Fruit fly (Drosophila melanogaster) whole organism, embryonic: ENCODE measurements around the gene CG11000.
A peak's percentile ranks its signal among the peaks of the same experiment; 100 is the strongest.

Source experiments
- Abd-B ChIP-seq: fragments of 200-800 bp; sonication (Bioruptor generic); optimal IDR thresholded peaks from 2 replicates; lab custom pipeline; 2018; ENCODE audit warnings: missing biosample characterization, mild to moderate bottlenecking, missing genetic modification characterization, moderate library complexity
- Bdp1 ChIP-seq: fragments of 200-800 bp; sonication (Bioruptor generic); optimal IDR thresholded peaks from 3 replicates; lab custom pipeline; 2016; ENCODE audit warnings: missing biosample characterization, missing genetic modification characterization
- CG10274 ChIP-seq: fragments of 200-800 bp; sonication (Bioruptor generic); optimal IDR thresholded peaks from 3 replicates; lab custom pipeline; 2017; ENCODE audit warnings: missing biosample characterization, mild to moderate bottlenecking, missing genetic modification characterization
- CG11504 ChIP-seq: fragments of 200-800 bp; sonication (Bioruptor generic); optimal IDR thresholded peaks from 3 replicates; lab custom pipeline; 2019; ENCODE audit warnings: missing biosample characterization, mild to moderate bottlenecking, missing genetic modification characterization, moderate library complexity
- CG11560 ChIP-seq: fragments of 200-800 bp; sonication (Bioruptor generic); IDR thresholded peaks from 3 replicates; pipeline ENCODE4 v1.3.6; 2022; ENCODE audit warnings: missing biosample characterization, missing genetic modification characterization
- CG12155 ChIP-seq: fragments of 200-800 bp; sonication (Bioruptor generic); optimal IDR thresholded peaks from 3 replicates; lab custom pipeline; 2016; ENCODE audit warnings: missing biosample characterization, missing genetic modification characterization
- CG17568 ChIP-seq: fragments of 200-800 bp; sonication (Bioruptor generic); optimal IDR thresholded peaks from 2 replicates; lab custom pipeline; 2018; ENCODE audit warnings: missing biosample characterization, mild to moderate bottlenecking, missing genetic modification characterization, moderate library complexity
- CG17802 ChIP-seq: fragments of 200-800 bp; sonication (Bioruptor generic); optimal IDR thresholded peaks from 2 replicates; lab custom pipeline; 2018; ENCODE audit warnings: missing biosample characterization, mild to moderate bottlenecking, missing genetic modification characterization, moderate library complexity
- CG2120 ChIP-seq: fragments of 200-800 bp; sonication (Bioruptor generic); optimal IDR thresholded peaks from 3 replicates; lab custom pipeline; 2016; ENCODE audit warnings: missing biosample characterization, missing genetic modification characterization
- CG31224 ChIP-seq: fragments of 200-800 bp; sonication (Bioruptor generic); IDR thresholded peaks from 2 replicates; pipeline ENCODE4 v1.3.6; 2022; ENCODE audit warnings: missing biosample characterization, missing genetic modification characterization
- CG31388 ChIP-seq: fragments of 200-800 bp; sonication (Bioruptor generic); optimal IDR thresholded peaks from 2 replicates; lab custom pipeline; 2016; ENCODE audit warnings: missing biosample characterization, missing genetic modification characterization
- CG32767 ChIP-seq: fragments of 200-800 bp; sonication (Bioruptor generic); IDR thresholded peaks from 2 replicates; pipeline ENCODE4 v1.3.6; 2022; ENCODE audit warnings: missing biosample characterization, missing genetic modification characterization
- CG4404 ChIP-seq: fragments of 200-800 bp; sonication (Bioruptor generic); IDR thresholded peaks from 2 replicates; pipeline ENCODE4 v1.3.6; 2022; ENCODE audit warnings: missing biosample characterization, missing genetic modification characterization
- CG7372 ChIP-seq: fragments of 200-800 bp; sonication (Bioruptor generic); IDR thresholded peaks from 2 replicates; pipeline ENCODE4 v1.3.6; 2022; ENCODE audit warnings: missing biosample characterization, missing genetic modification characterization
- CG7556 ChIP-seq: fragments of 200-800 bp; sonication (Bioruptor generic); optimal IDR thresholded peaks from 2 replicates; lab custom pipeline; 2017; ENCODE audit warnings: missing biosample characterization, mild to moderate bottlenecking, missing genetic modification characterization
- CG7839 ChIP-seq: fragments of 200-800 bp; sonication (Bioruptor generic); optimal IDR thresholded peaks from 3 replicates; lab custom pipeline; 2018; ENCODE audit warnings: missing biosample characterization, mild to moderate bottlenecking, missing genetic modification characterization, moderate library complexity
- CG8281 ChIP-seq: fragments of 200-800 bp; sonication (Bioruptor generic); optimal IDR thresholded peaks from 2 replicates; lab custom pipeline; 2018; ENCODE audit warnings: missing biosample characterization, mild to moderate bottlenecking, missing genetic modification characterization, moderate library complexity
- CG8290 ChIP-seq, 3 experiments: fragments of 200-800 bp; sonication (Bioruptor generic); optimal IDR thresholded peaks; 2 replicates each; lab custom pipeline; 2016 to 2019; ENCODE audit warnings: missing biosample characterization in 3 of 3, missing genetic modification characterization in 3 of 3, mild to moderate bottlenecking in 2 of 3, moderate library complexity in 1 of 3
- Chrac-16 ChIP-seq: fragments of 200-800 bp; sonication (Bioruptor generic); optimal IDR thresholded peaks from 3 replicates; lab custom pipeline; 2016; ENCODE audit warnings: missing biosample characterization, missing genetic modification characterization
- Deaf1 ChIP-seq: fragments of 200-800 bp; optimal IDR thresholded peaks from 3 replicates; lab custom pipeline; 2019; ENCODE audit warnings: missing biosample characterization, mild to moderate bottlenecking, missing genetic modification characterization, moderate library complexity
- Dp ChIP-seq: fragments of 200-800 bp; sonication (Bioruptor generic); optimal IDR thresholded peaks from 2 replicates; lab custom pipeline; 2018; ENCODE audit warnings: missing biosample characterization, mild to moderate bottlenecking, missing genetic modification characterization, moderate library complexity
- HLH4C ChIP-seq: fragments of 200-800 bp; sonication (Bioruptor generic); IDR thresholded peaks from 3 replicates; pipeline ENCODE4 v1.3.6; 2022; ENCODE audit warnings: missing biosample characterization, missing genetic modification characterization; ENCODE audit not compliant: partially characterized antibody
- Hr78 ChIP-seq, 2 experiments: fragments of 200-800 bp in 1 of 2; fragments of >200 bp in 1 of 2; sonication (Bioruptor generic) in 1 of 2; optimal IDR thresholded peaks; 2 replicates each; lab custom pipeline; 2017 to 2019; ENCODE audit warnings: missing biosample characterization in 2 of 2, missing genetic modification characterization in 2 of 2, mild to moderate bottlenecking in 1 of 2, moderate library complexity in 1 of 2
- MBD-R2 ChIP-seq: fragments of 200-800 bp; sonication (Bioruptor generic); IDR thresholded peaks from 2 replicates; pipeline ENCODE4 v1.3.6; 2022; ENCODE audit warnings: missing biosample characterization, missing genetic modification characterization
- Max ChIP-seq: fragments of 200-800 bp; sonication (Bioruptor generic); optimal IDR thresholded peaks from 2 replicates; lab custom pipeline; 2016; ENCODE audit warnings: missing biosample characterization, mild to moderate bottlenecking, missing genetic modification characterization
- Myb ChIP-seq: fragments of 200-800 bp; sonication (Bioruptor generic); optimal IDR thresholded peaks from 2 replicates; lab custom pipeline; 2016; ENCODE audit warnings: missing biosample characterization, missing genetic modification characterization
- Nf-YC ChIP-seq: fragments of 200-800 bp; optimal IDR thresholded peaks from 3 replicates; lab custom pipeline; 2019; ENCODE audit warnings: missing biosample characterization, mild to moderate bottlenecking, missing genetic modification characterization, moderate library complexity
- Six4 ChIP-seq: fragments of 200-800 bp; sonication (Bioruptor generic); optimal IDR thresholded peaks from 2 replicates; lab custom pipeline; 2016; ENCODE audit warnings: missing biosample characterization, missing genetic modification characterization
- Sox102F ChIP-seq: fragments of 200-800 bp; sonication (Bioruptor generic); optimal IDR thresholded peaks from 2 replicates; lab custom pipeline; 2018; ENCODE audit warnings: missing biosample characterization, mild to moderate bottlenecking, missing genetic modification characterization, moderate library complexity
- Spps ChIP-seq: fragments of 200-800 bp; sonication (Bioruptor generic); optimal IDR thresholded peaks from 2 replicates; lab custom pipeline; 2018; ENCODE audit warnings: missing biosample characterization, mild to moderate bottlenecking, missing genetic modification characterization
- Ssrp ChIP-seq: fragments of 200-800 bp; sonication (Bioruptor generic); optimal IDR thresholded peaks from 2 replicates; lab custom pipeline; 2018; ENCODE audit warnings: missing biosample characterization, mild to moderate bottlenecking, missing genetic modification characterization, moderate library complexity
- Stat92E ChIP-seq, 3 experiments: fragments of >200 bp in 2 of 3; fragments of 200-800 bp in 1 of 3; sonication (Bioruptor generic) in 1 of 3; optimal IDR thresholded peaks; 2 replicates each; lab custom pipeline; 2017 to 2019; ENCODE audit warnings: missing biosample characterization in 3 of 3, missing genetic modification characterization in 3 of 3, mild to moderate bottlenecking in 1 of 3, moderate library complexity in 1 of 3
- Vsx1 ChIP-seq: fragments of 200-800 bp; sonication (Bioruptor generic); optimal IDR thresholded peaks from 2 replicates; lab custom pipeline; 2017; ENCODE audit warnings: missing biosample characterization, mild to moderate bottlenecking, missing genetic modification characterization, missing genetic modification reagents
- al ChIP-seq: fragments of 200-800 bp; sonication (Bioruptor generic); IDR thresholded peaks from 2 replicates; pipeline ENCODE4 v1.3.6; 2022; ENCODE audit warnings: missing biosample characterization, missing genetic modification characterization
- ara ChIP-seq: fragments of 200-800 bp; sonication (Bioruptor generic); IDR thresholded peaks from 2 replicates; pipeline ENCODE4 v1.3.6; 2022; ENCODE audit warnings: missing biosample characterization, missing genetic modification characterization
- dan ChIP-seq: fragments of 200-800 bp; sonication (Bioruptor generic); IDR thresholded peaks from 2 replicates; pipeline ENCODE4 v1.3.6; 2022; ENCODE audit warnings: missing biosample characterization, missing genetic modification characterization
- dmrt11E ChIP-seq: fragments of 200-800 bp; sonication (Bioruptor generic); optimal IDR thresholded peaks from 3 replicates; lab custom pipeline; 2018; ENCODE audit warnings: missing biosample characterization, mild to moderate bottlenecking, missing genetic modification characterization, moderate library complexity
- gcm ChIP-seq: fragments of 200-800 bp; sonication (Bioruptor generic); optimal IDR thresholded peaks from 2 replicates; lab custom pipeline; 2019; ENCODE audit warnings: missing biosample characterization, mild to moderate bottlenecking, missing genetic modification characterization, moderate library complexity
- gt ChIP-seq: fragments of 200-800 bp; sonication (Bioruptor generic); IDR thresholded peaks from 2 replicates; pipeline ENCODE4 v1.3.6; 2022; ENCODE audit warnings: missing biosample characterization, missing genetic modification characterization
- her ChIP-seq: fragments of 200-800 bp; sonication (Bioruptor generic); optimal IDR thresholded peaks from 2 replicates; lab custom pipeline; 2016; ENCODE audit warnings: missing biosample characterization, missing genetic modification characterization
- insv ChIP-seq, 2 experiments: fragments of 200-800 bp; sonication (Bioruptor generic); optimal IDR thresholded peaks; 3 replicates each; lab custom pipeline; 2016 to 2018; ENCODE audit warnings: missing biosample characterization in 2 of 2, missing genetic modification characterization in 2 of 2
- lab ChIP-seq: fragments of 200-800 bp; sonication (Bioruptor generic); optimal IDR thresholded peaks from 3 replicates; lab custom pipeline; 2017; ENCODE audit warnings: missing biosample characterization, missing genetic modification characterization, mild to moderate bottlenecking, moderate library complexity, missing genetic modification reagents
- pho ChIP-seq: fragments of 200-800 bp; sonication (Bioruptor generic); optimal IDR thresholded peaks from 2 replicates; lab custom pipeline; 2016; ENCODE audit warnings: missing biosample characterization, missing genetic modification characterization
- pzg ChIP-seq: fragments of 200-800 bp; sonication (Bioruptor generic); optimal IDR thresholded peaks from 3 replicates; lab custom pipeline; 2018; ENCODE audit warnings: missing biosample characterization, mild to moderate bottlenecking, missing genetic modification characterization, moderate library complexity
- ranshi ChIP-seq: fragments of 200-800 bp; sonication (Bioruptor generic); IDR thresholded peaks from 2 replicates; pipeline ENCODE4 v1.3.6; 2022; ENCODE audit warnings: missing biosample characterization, missing genetic modification characterization
- sens ChIP-seq: fragments of 200-800 bp; sonication (Bioruptor generic); peaks from one replicate; lab custom pipeline; 2016; ENCODE audit warnings: missing biosample characterization, missing genetic modification characterization
- sob ChIP-seq: fragments of 200-800 bp; sonication (Bioruptor generic); IDR thresholded peaks from 2 replicates; pipeline ENCODE4 v1.3.6; 2022; ENCODE audit warnings: missing biosample characterization, missing genetic modification characterization
- sqz ChIP-seq: fragments of 200-800 bp; sonication (Bioruptor generic); optimal IDR thresholded peaks from 3 replicates; lab custom pipeline; 2018; ENCODE audit warnings: missing biosample characterization, mild to moderate bottlenecking, missing genetic modification characterization
- ttk ChIP-seq: fragments of 200-800 bp; sonication (Bioruptor generic); IDR thresholded peaks from 2 replicates; pipeline ENCODE4 v2.1.2; 2022; ENCODE audit warnings: missing biosample characterization, missing genetic modification characterization
- yki ChIP-seq: fragments of >200 bp; optimal IDR thresholded peaks from 3 replicates; lab custom pipeline; 2018

CG11000 gene

dm6 chr3R:5824456-5824855 lies 22.3 kb downstream of the CG11000 start, which contains the start of the genes Sec20 and dgrn (continued):
- TF ChIP-seq CG12155 (GFP tag; lab: Kevin White, UChicago): peak; percentile 75
- TF ChIP-seq CG32767 (GFP tag; lab: Robert Waterston, UW): peak; percentile 55; the same call in 1 of the 2 replicates
- TF ChIP-seq CG17802 (tag; lab: Kevin White, UChicago): no peak
- TF ChIP-seq Abd-B (GFP tag; lab: Kevin White, UChicago): peak; percentile 60
- peak in 1 of 2 experiments; percentile 44 for TF ChIP-seq insv (GFP tag; optimal IDR thresholded peaks at IDR 0.05; lab: Kevin White, UChicago)
- TF ChIP-seq Stat92E (GFP tag; optimal IDR thresholded peaks at IDR 0.05; lab: Kevin White, UChicago): peak in 1 of 3 experiments; percentile 69
- TF ChIP-seq CG8281 (tag; lab: Kevin White, UChicago): no peak
- peak; percentile 69 for TF ChIP-seq CG8290 (GFP tag; optimal IDR thresholded peaks at IDR 0.05; lab: Kevin White, UChicago)
- TF ChIP-seq CG8290 (tag; optimal IDR thresholded peaks at IDR 0.05; lab: Kevin White, UChicago): no peak
- TF ChIP-seq sens (GFP tag; lab: Kevin White, UChicago): peak; percentile 86
- TF ChIP-seq pzg: peak; percentile 77
- no peak for TF ChIP-seq CG10274 (GFP tag; lab: Kevin White, UChicago)
- peak; percentile 62 for TF ChIP-seq CG7839 (tag; lab: Kevin White, UChicago)
- TF ChIP-seq Nf-YC: peak; percentile 66
- peak; percentile 49 for TF ChIP-seq Dp
- peak; percentile 92 for TF ChIP-seq MBD-R2 (GFP tag; lab: Robert Waterston, UW)
- TF ChIP-seq Max (GFP tag; lab: Kevin White, UChicago): peak; percentile 74
- TF ChIP-seq sob: peak; percentile 74
- no peak for TF ChIP-seq Bdp1
- TF ChIP-seq ara (GFP tag; lab: Robert Waterston, UW): no peak
- TF ChIP-seq Hr78 (GFP tag; optimal IDR thresholded peaks at IDR 0.05; lab: Kevin White, UChicago): no peak
- TF ChIP-seq dan (GFP tag; lab: Robert Waterston, UW): no peak
- no peak for TF ChIP-seq yki (lab: Kevin White, UChicago)
- peak; percentile 53 for TF ChIP-seq CG4404 (GFP tag; lab: Robert Waterston, UW)
- peak; percentile 75 for TF ChIP-seq dmrt11E
- no peak for TF ChIP-seq CG31388 (GFP tag; lab: Kevin White, UChicago)
- no peak for TF ChIP-seq CG7372
- peak; percentile 64 for TF ChIP-seq Myb (GFP tag; lab: Kevin White, UChicago)
- TF ChIP-seq ranshi (GFP tag; lab: Robert Waterston, UW): 0 out of 2 replicates have a peak, but pooled peaks have one; percentile 21
- peak; percentile 84 for TF ChIP-seq CG2120 (GFP tag; lab: Kevin White, UChicago)
- peak; percentile 29 for TF ChIP-seq pho
- peak; percentile 61 for TF ChIP-seq gcm (GFP tag; lab: Kevin White, UChicago)
- TF ChIP-seq HLH4C (GFP tag; lab: Robert Waterston, UW): peak; percentile 92
- TF ChIP-seq lab (GFP tag; lab: Kevin White, UChicago): peak; percentile 71
- TF ChIP-seq al (GFP tag; lab: Robert Waterston, UW): peak; percentile 47; the same call in 1 of the 2 replicates
- peak; percentile 68 for TF ChIP-seq Sox102F
- 0 out of 2 replicates have a peak, but pooled peaks have one; percentile 28 for TF ChIP-seq CG31224 (GFP tag; lab: Robert Waterston, UW)
- TF ChIP-seq gt: no peak
- peak; percentile 59 for TF ChIP-seq Ssrp
- peak; percentile 54 for TF ChIP-seq CG7556 (GFP tag; lab: Kevin White, UChicago)
- TF ChIP-seq CG17568 (GFP tag; lab: Kevin White, UChicago): peak; percentile 38
- TF ChIP-seq Deaf1 (tag; lab: Kevin White, UChicago): peak; percentile 63
- TF ChIP-seq CG11504 (tag; lab: Kevin White, UChicago): no peak
- TF ChIP-seq sqz (GFP tag; lab: Kevin White, UChicago): peak; percentile 15
- no peak for TF ChIP-seq her (GFP tag; lab: Kevin White, UChicago)
- peak; percentile 56 for TF ChIP-seq Six4
- TF ChIP-seq ttk (GFP tag; lab: Robert Waterston, UW): 0 out of 2 replicates have a peak, but pooled peaks have one; percentile 26
- peak; percentile 66 for TF ChIP-seq Chrac-16 (GFP tag; lab: Kevin White, UChicago)
- no peak for TF ChIP-seq CG11560 (tag; lab: Robert Waterston, UW)
- peak; percentile 36 for TF ChIP-seq Spps (tag; lab: Kevin White, UChicago)
- no peak for TF ChIP-seq Vsx1 (GFP tag; lab: Kevin White, UChicago)
